Worm (Caenorhabditis elegans) whole organism, L4/young adult: ENCODE measurements around the gene Y39B6A.34.

Source experiments
- dao-5 ChIP-seq: sonication (generic microtip); optimal IDR thresholded peaks from 2 replicates; lab custom pipeline; 2016; ENCODE audit warnings: missing genotype, missing genetic modification characterization, moderate library complexity, missing compliant biosample characterization
- him-1 ChIP-seq: sonication (generic microtip); optimal IDR thresholded peaks from 2 replicates; lab custom pipeline; 2016; ENCODE audit warnings: missing genotype, missing genetic modification reagents, missing genetic modification characterization, missing compliant biosample characterization

DNA sequence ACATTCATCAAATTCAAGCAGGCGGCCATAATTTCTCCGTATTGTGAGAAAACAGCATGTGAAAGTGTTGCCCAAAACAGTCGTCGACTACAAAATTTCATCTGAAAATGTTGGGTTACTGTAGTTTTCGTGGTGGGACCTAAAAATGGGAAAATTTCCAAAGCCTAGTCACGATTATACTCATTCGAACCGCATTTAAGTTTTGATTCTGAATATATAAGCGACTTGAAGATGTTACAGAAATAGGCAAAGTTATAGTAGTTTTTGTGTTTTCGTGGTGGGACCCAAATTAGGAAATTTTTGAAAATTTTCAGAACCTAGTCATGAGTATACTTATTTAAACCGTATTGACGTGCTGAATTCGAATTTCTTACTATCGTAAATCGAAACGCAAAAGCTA lies 22.9 kb upstream of the Y39B6A.34 start, which contains the start of gene Y39B6A.41:
- TF ChIP-seq him-1 (tag; lab: Kevin White, UChicago), result no peak
- TF ChIP-seq dao-5, result no peak
